Worm (Caenorhabditis elegans): ENCODE measurements around the gene Y7A5A.9.

Gene Y7A5A.9

ce11 chrX:15841086-15841622, 14.2 kb downstream of the Y7A5A.9 start, which contains the start of gene serp-1.1 (continued):
- TF ChIP-seq ceh-28 (tag; optimal IDR thresholded peaks at IDR 0.05) (peak; percentile 77), lin-1 (GFP tag; IDR thresholded peaks at IDR 0.05) (peak; percentile 99; the same call in 1 of the 2 replicates), lir-3 (tag; optimal IDR thresholded peaks at IDR 0.05) (peak; percentile 86), snpc-4 (tag; optimal IDR thresholded peaks at IDR 0.05) (peak; percentile 42), F10B5.3 (tag; optimal IDR thresholded peaks at IDR 0.05) (peak; percentile 92)

ce11 chrX:15842492-15842891, 15.5 kb downstream of the Y7A5A.9 start:
- TF ChIP-seq ceh-44 (GFP tag; IDR thresholded peaks at IDR 0.05) (no peak), nhr-77 (tag; optimal IDR thresholded peaks at IDR 0.05) (peak; percentile 63), pha-4 (GFP tag; IDR thresholded peaks at IDR 0.05) (peak; percentile 52; the same call in 1 of the 2 replicates), pha-4 (tag; optimal IDR thresholded peaks at IDR 0.05) (no peak), dmd-6 (GFP tag; IDR thresholded peaks at IDR 0.05) (peak; percentile 99), nhr-102 (tag; optimal IDR thresholded peaks at IDR 0.05) (peak; percentile 78), daf-16 (GFP tag; optimal IDR thresholded peaks at IDR 0.05) (peak in 1 of 2 experiments; percentile 70), daf-16 (tag; optimal IDR thresholded peaks at IDR 0.05) (peak; percentile 52), nhr-10 (tag; optimal IDR thresholded peaks at IDR 0.05) (peak; percentile 53), tra-1 (GFP tag; IDR thresholded peaks at IDR 0.05) (peak; percentile 83), lin-1 (GFP tag; IDR thresholded peaks at IDR 0.05) (peak; percentile 37; the same call in 1 of the 2 replicates), mxl-2 (GFP tag; conservative IDR thresholded peaks at IDR 0.05) (peak; percentile 38; the same call in 1 of the 2 replicates), T20F7.1 (GFP tag; optimal IDR thresholded peaks at IDR 0.05) (peak; percentile 77), hlh-30 (tag; optimal IDR thresholded peaks at IDR 0.05; ENCODE audit: insufficient read depth) (peak; percentile 64), R02D3.7 (tag; optimal IDR thresholded peaks at IDR 0.05) (no peak), dpl-1 (GFP tag; optimal IDR thresholded peaks at IDR 0.05) (peak; percentile 24), mxl-3 (GFP tag; optimal IDR thresholded peaks at IDR 0.05) (peak; percentile 66), arid-1 (GFP tag; conservative IDR thresholded peaks at IDR 0.05) (0 out of 2 replicates have a peak, but pooled peaks have one; percentile 21), mes-2 (tag; optimal IDR thresholded peaks at IDR 0.05; ENCODE audit: poor library complexity, severe bottlenecking) (peak; percentile 34), hlh-11 (tag; optimal IDR thresholded peaks at IDR 0.05) (peak; percentile 89), ceh-28 (tag; optimal IDR thresholded peaks at IDR 0.05) (no peak), Y105C5A.15 (GFP tag; IDR thresholded peaks at IDR 0.05) (0 out of 2 replicates have a peak, but pooled peaks have one; percentile 31), hif-1 (tag; optimal IDR thresholded peaks at IDR 0.05) (peak in 1 of 2 experiments; percentile 26), lin-39 (tag; optimal IDR thresholded peaks at IDR 0.05) (no peak), T26A8.4 (GFP tag; IDR thresholded peaks at IDR 0.05) (peak; percentile 78), mdl-1 (tag; optimal IDR thresholded peaks at IDR 0.05) (peak in 1 of 2 experiments; percentile 44), pqm-1 (tag; optimal IDR thresholded peaks at IDR 0.05) (peak; percentile 50), nhr-42 (GFP tag; IDR thresholded peaks at IDR 0.05) (peak; percentile 18; the same call in 1 of the 2 replicates), F10B5.3 (tag; optimal IDR thresholded peaks at IDR 0.05) (no peak), skn-1 (tag; optimal IDR thresholded peaks at IDR 0.05) (no peak), nhr-28 (tag; optimal IDR thresholded peaks at IDR 0.05) (peak; percentile 46), nhr-25 (tag; optimal IDR thresholded peaks at IDR 0.05; ENCODE audit: borderline replicate concordance, insufficient read depth) (no peak), nhr-48 (tag; optimal IDR thresholded peaks at IDR 0.05) (peak; percentile 90), spr-1 (tag; optimal IDR thresholded peaks at IDR 0.05) (peak; percentile 38), lsy-2 (tag; optimal IDR thresholded peaks at IDR 0.05) (peak in 1 of 2 experiments; percentile 63), dve-1 (tag; optimal IDR thresholded peaks at IDR 0.05; ENCODE audit: insufficient read depth) (peak; percentile 63)

All from whole organism, L4 larva.